Fruit fly (Drosophila melanogaster) whole organism: ENCODE measurements around the gene CG14369.

Experiments used
- CG8478 ChIP-seq: fragments of >200 bp; optimal IDR thresholded peaks from 2 replicates; lab custom pipeline; 2018; ENCODE audit warnings: inconsistent platforms
- Dll ChIP-seq: fragments of >200 bp; optimal IDR thresholded peaks from 2 replicates; lab custom pipeline; 2017
- pan ChIP-seq: fragments of >200 bp; optimal IDR thresholded peaks from 2 replicates; lab custom pipeline; 2017
- psq ChIP-seq: fragments of >200 bp; optimal IDR thresholded peaks from 2 replicates; lab custom pipeline; 2017
- usp ChIP-seq: fragments of >200 bp; optimal IDR thresholded peaks from 2 replicates; lab custom pipeline; 2017; ENCODE audit warnings: missing biosample characterization, missing genetic modification characterization, mixed read lengths

DNA sequence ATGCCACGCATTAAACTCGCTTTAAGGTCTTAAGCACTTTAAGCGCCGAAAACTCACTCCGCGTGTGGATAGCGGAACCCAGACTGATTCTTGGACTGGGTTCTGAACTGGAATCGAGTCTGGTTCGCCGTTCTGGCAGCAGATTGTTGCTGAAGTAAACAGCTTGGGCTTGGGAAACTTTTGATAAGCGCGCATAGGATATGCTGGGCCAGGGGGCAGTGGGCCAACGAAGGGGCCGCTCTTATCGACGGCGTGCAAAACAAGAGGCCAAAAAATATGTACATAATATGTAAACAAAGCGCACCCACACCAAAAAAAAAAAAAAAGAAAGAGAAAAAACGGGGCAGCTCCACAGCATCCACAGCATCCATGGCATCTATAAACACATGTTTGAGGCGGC lies 47.2 kb downstream of the CG14369 start, which contains the start of gene CG31337:
- no peak for TF ChIP-seq usp (GFP tag; lab: Kevin White, UChicago)
- no peak for TF ChIP-seq pan (lab: Kevin White, UChicago)
- no peak for TF ChIP-seq psq (lab: Kevin White, UChicago)
- no peak for TF ChIP-seq CG8478 (lab: Kevin White, UChicago)
- no peak for TF ChIP-seq Dll (lab: Kevin White, UChicago)
